Worm (Caenorhabditis elegans): Measurements from ENCODE around the gene F53G2.12.

- TF ChIP-seq dao-5 (tag; optimal IDR thresholded peaks at IDR 0.05) (no peak), him-1 (tag; optimal IDR thresholded peaks at IDR 0.05) (no peak)
Observed at ce11 chrII:2456973-2457372, 21.9 kb downstream of the F53G2.12 start.
